Fruit fly (Drosophila melanogaster) whole organism, embryonic: ENCODE measurements around the gene Sec23.

ENCODE experiments used
- Atf3 ChIP-seq: fragments of 200-800 bp; sonication (Bioruptor generic); optimal IDR thresholded peaks from 3 replicates; lab custom pipeline; 2016; ENCODE audit warnings: missing biosample characterization, missing genetic modification characterization
- B-H1 ChIP-seq: fragments of 200-800 bp; sonication (Bioruptor generic); IDR thresholded peaks from 3 replicates; pipeline ENCODE4 v1.3.6; 2022; ENCODE audit warnings: missing biosample characterization, missing genetic modification characterization
- Bdp1 ChIP-seq: fragments of 200-800 bp; sonication (Bioruptor generic); optimal IDR thresholded peaks from 3 replicates; lab custom pipeline; 2016; ENCODE audit warnings: missing biosample characterization, missing genetic modification characterization
- CG10366 ChIP-seq: fragments of 200-800 bp; sonication (Bioruptor generic); IDR thresholded peaks from 2 replicates; pipeline ENCODE4 v1.3.6; 2022; ENCODE audit warnings: missing biosample characterization, missing genetic modification characterization
- CG10431 ChIP-seq: fragments of 200-800 bp; sonication (Bioruptor generic); optimal IDR thresholded peaks from 3 replicates; lab custom pipeline; 2018; ENCODE audit warnings: missing biosample characterization, mild to moderate bottlenecking, missing genetic modification characterization
- CG12219 ChIP-seq: fragments of 200-800 bp; sonication (Bioruptor generic); optimal IDR thresholded peaks from 3 replicates; lab custom pipeline; 2018; ENCODE audit warnings: missing biosample characterization, mild to moderate bottlenecking, missing genetic modification characterization
- CG12299 ChIP-seq: fragments of 200-800 bp; sonication (Bioruptor generic); optimal IDR thresholded peaks from 2 replicates; lab custom pipeline; 2018; ENCODE audit warnings: missing biosample characterization, mild to moderate bottlenecking, missing genetic modification characterization
- CG12659 ChIP-seq: fragments of 200-800 bp; sonication (Bioruptor generic); optimal IDR thresholded peaks from 3 replicates; lab custom pipeline; 2017; ENCODE audit warnings: mild to moderate bottlenecking, missing biosample characterization, missing genetic modification reagents, missing genetic modification characterization
- CG13424 ChIP-seq: fragments of 200-800 bp; sonication (Bioruptor generic); optimal IDR thresholded peaks from 2 replicates; lab custom pipeline; 2019; ENCODE audit warnings: missing biosample characterization, mild to moderate bottlenecking, missing genetic modification characterization, moderate library complexity
- CG15479 ChIP-seq: fragments of 200-800 bp; sonication (Bioruptor generic); optimal IDR thresholded peaks from 3 replicates; lab custom pipeline; 2019; ENCODE audit warnings: missing biosample characterization, mild to moderate bottlenecking, missing genetic modification characterization, moderate library complexity
- CG16813 ChIP-seq: fragments of 200-800 bp; sonication (Bioruptor generic); IDR thresholded peaks from 3 replicates; pipeline ENCODE4 v1.3.6; 2022; ENCODE audit warnings: missing biosample characterization, missing genetic modification characterization; ENCODE audit not compliant: partially characterized antibody
- CG16863 ChIP-seq: fragments of 200-800 bp; sonication (Bioruptor generic); optimal IDR thresholded peaks from 3 replicates; lab custom pipeline; 2016; ENCODE audit warnings: missing biosample characterization, missing genetic modification characterization
- CG2199 ChIP-seq: fragments of 200-800 bp; sonication (Bioruptor generic); IDR thresholded peaks from 3 replicates; pipeline ENCODE4 v1.3.6; 2022; ENCODE audit warnings: missing biosample characterization, missing genetic modification characterization
- CG30403 ChIP-seq: fragments of 200-800 bp; sonication (Bioruptor generic); optimal IDR thresholded peaks from 3 replicates; lab custom pipeline; 2016; ENCODE audit warnings: missing biosample characterization, missing genetic modification characterization
- CG4404 ChIP-seq: fragments of 200-800 bp; sonication (Bioruptor generic); IDR thresholded peaks from 2 replicates; pipeline ENCODE4 v1.3.6; 2022; ENCODE audit warnings: missing biosample characterization, missing genetic modification characterization
- CG7357 ChIP-seq: fragments of 200-800 bp; sonication (Bioruptor generic); IDR thresholded peaks from 3 replicates; pipeline ENCODE4 v1.3.6; 2022; ENCODE audit warnings: missing biosample characterization, missing genetic modification characterization
- CG7372 ChIP-seq: fragments of 200-800 bp; sonication (Bioruptor generic); IDR thresholded peaks from 2 replicates; pipeline ENCODE4 v1.3.6; 2022; ENCODE audit warnings: missing biosample characterization, missing genetic modification characterization
- CG8281 ChIP-seq: fragments of 200-800 bp; sonication (Bioruptor generic); optimal IDR thresholded peaks from 2 replicates; lab custom pipeline; 2018; ENCODE audit warnings: missing biosample characterization, mild to moderate bottlenecking, missing genetic modification characterization, moderate library complexity
- CG8478 ChIP-seq: fragments of >200 bp; optimal IDR thresholded peaks from 2 replicates; lab custom pipeline; 2018
- CG9727 ChIP-seq: fragments of 200-800 bp; sonication (Bioruptor generic); optimal IDR thresholded peaks from 3 replicates; lab custom pipeline; 2017; ENCODE audit warnings: missing biosample characterization, mild to moderate bottlenecking, missing genetic modification characterization
- Dip3 ChIP-seq: fragments of 200-800 bp; sonication (Bioruptor generic); optimal IDR thresholded peaks from 3 replicates; lab custom pipeline; 2016; ENCODE audit warnings: missing biosample characterization, missing genetic modification characterization
- Doc3 ChIP-seq: fragments of 200-800 bp; sonication (Bioruptor generic); IDR thresholded peaks from 3 replicates; pipeline ENCODE4 v1.3.6; 2022; ENCODE audit warnings: missing biosample characterization, missing genetic modification characterization; ENCODE audit not compliant: partially characterized antibody
- ERR ChIP-seq: fragments of 200-800 bp; sonication (Bioruptor generic); optimal IDR thresholded peaks from 2 replicates; lab custom pipeline; 2016; ENCODE audit warnings: missing biosample characterization, missing genetic modification characterization
- H2.0 ChIP-seq: fragments of 200-800 bp; sonication (Bioruptor generic); IDR thresholded peaks from 2 replicates; pipeline ENCODE4 v1.3.6; 2022; ENCODE audit warnings: missing biosample characterization, missing genetic modification characterization
- HHEX ChIP-seq: fragments of 200-800 bp; sonication (Bioruptor generic); optimal IDR thresholded peaks from 3 replicates; lab custom pipeline; 2017; ENCODE audit warnings: missing biosample characterization, mild to moderate bottlenecking, missing genetic modification characterization, missing genetic modification reagents
- Kr ChIP-seq: fragments of 200-800 bp; sonication (Bioruptor generic); optimal IDR thresholded peaks from 2 replicates; lab custom pipeline; 2017; ENCODE audit warnings: missing biosample characterization, mild to moderate bottlenecking, missing genetic modification characterization
- Lim3 ChIP-seq: fragments of 200-800 bp; sonication (Bioruptor generic); IDR thresholded peaks from 2 replicates; pipeline ENCODE4 v1.3.6; 2022; ENCODE audit warnings: missing biosample characterization, missing genetic modification characterization
- MESR4 ChIP-seq: fragments of 200-800 bp; sonication (Bioruptor generic); optimal IDR thresholded peaks from 2 replicates; lab custom pipeline; 2018; ENCODE audit warnings: missing biosample characterization, mild to moderate bottlenecking, missing genetic modification characterization, moderate library complexity
- Nf-YC ChIP-seq: fragments of 200-800 bp; optimal IDR thresholded peaks from 3 replicates; lab custom pipeline; 2019; ENCODE audit warnings: missing biosample characterization, mild to moderate bottlenecking, missing genetic modification characterization, moderate library complexity
- Oaz ChIP-seq: fragments of 200-800 bp; sonication (Bioruptor generic); IDR thresholded peaks from 2 replicates; pipeline ENCODE4 v1.3.6; 2022; ENCODE audit warnings: missing biosample characterization, missing genetic modification characterization
- ac ChIP-seq: fragments of 200-800 bp; sonication (Bioruptor generic); optimal IDR thresholded peaks from 3 replicates; lab custom pipeline; 2017; ENCODE audit warnings: missing biosample characterization, mild to moderate bottlenecking, missing genetic modification characterization
- ash1 ChIP-seq: fragments of 200-800 bp; sonication (Bioruptor generic); optimal IDR thresholded peaks from 2 replicates; lab custom pipeline; 2018; ENCODE audit warnings: missing biosample characterization, mild to moderate bottlenecking, missing genetic modification characterization
- bsh ChIP-seq, 2 experiments: fragments of 200-800 bp; sonication (Bioruptor generic); optimal IDR thresholded peaks; 2 replicates each; lab custom pipeline; 2017 to 2018; ENCODE audit warnings: mild to moderate bottlenecking in 2 of 2, missing biosample characterization in 2 of 2, missing genetic modification characterization in 2 of 2, moderate library complexity in 1 of 2
- dysf ChIP-seq: fragments of 200-800 bp; sonication (Bioruptor generic); IDR thresholded peaks from 3 replicates; pipeline ENCODE4 v1.3.6; 2022; ENCODE audit warnings: missing biosample characterization, missing genetic modification characterization
- emc ChIP-seq: fragments of 200-800 bp; sonication (Bioruptor generic); optimal IDR thresholded peaks from 2 replicates; lab custom pipeline; 2016; ENCODE audit warnings: missing biosample characterization, missing genetic modification characterization
- en ChIP-seq: fragments of 200-800 bp; sonication (Bioruptor generic); optimal IDR thresholded peaks from 2 replicates; lab custom pipeline; 2016; ENCODE audit warnings: missing biosample characterization, missing genetic modification characterization
- ewg ChIP-seq: fragments of 200-800 bp; sonication (Bioruptor generic); optimal IDR thresholded peaks from 3 replicates; lab custom pipeline; 2017; ENCODE audit warnings: mild to moderate bottlenecking, missing biosample characterization, missing genetic modification reagents, missing genetic modification characterization
- grn ChIP-seq: fragments of 200-800 bp; sonication (Bioruptor generic); optimal IDR thresholded peaks from 3 replicates; lab custom pipeline; 2017; ENCODE audit warnings: missing biosample characterization, missing genetic modification characterization
- her ChIP-seq: fragments of 200-800 bp; sonication (Bioruptor generic); optimal IDR thresholded peaks from 2 replicates; lab custom pipeline; 2016; ENCODE audit warnings: missing biosample characterization, missing genetic modification characterization
- jigr1 ChIP-seq: fragments of 200-800 bp; sonication (Bioruptor generic); IDR thresholded peaks from 3 replicates; pipeline ENCODE4 v1.3.6; 2022; ENCODE audit warnings: missing biosample characterization, missing genetic modification characterization
- maf-S ChIP-seq: fragments of 200-800 bp; sonication (Bioruptor generic); optimal IDR thresholded peaks from 2 replicates; lab custom pipeline; 2016; ENCODE audit warnings: missing biosample characterization, missing genetic modification characterization
- mam ChIP-seq: fragments of 200-800 bp; sonication (Bioruptor generic); optimal IDR thresholded peaks from 3 replicates; lab custom pipeline; 2016; ENCODE audit warnings: missing biosample characterization, missing genetic modification characterization
- oc ChIP-seq: fragments of 200-800 bp; sonication (Bioruptor generic); optimal IDR thresholded peaks from 2 replicates; lab custom pipeline; 2018; ENCODE audit warnings: missing biosample characterization, mild to moderate bottlenecking, missing genetic modification characterization, moderate library complexity
- org-1 ChIP-seq: fragments of 200-800 bp; sonication (Bioruptor generic); optimal IDR thresholded peaks from 2 replicates; lab custom pipeline; 2017; ENCODE audit warnings: missing biosample characterization, missing genetic modification characterization
- pho ChIP-seq: fragments of 200-800 bp; sonication (Bioruptor generic); optimal IDR thresholded peaks from 2 replicates; lab custom pipeline; 2016; ENCODE audit warnings: missing biosample characterization, missing genetic modification characterization
- sr ChIP-seq: fragments of 200-800 bp; sonication (Bioruptor generic); IDR thresholded peaks from 3 replicates; pipeline ENCODE4 v1.3.6; 2022; ENCODE audit warnings: missing biosample characterization, missing genetic modification characterization
- tin ChIP-seq: fragments of 200-800 bp; sonication (Bioruptor generic); optimal IDR thresholded peaks from 3 replicates; lab custom pipeline; 2016; ENCODE audit warnings: missing biosample characterization, missing genetic modification characterization
- tll ChIP-seq, 2 experiments: fragments of 200-800 bp in 1 of 2; fragments of >200 bp in 1 of 2; sonication (Bioruptor generic) in 1 of 2; optimal IDR thresholded peaks; 2 replicates each; lab custom pipeline; 2017 to 2019; ENCODE audit warnings: missing biosample characterization in 2 of 2, missing genetic modification characterization in 2 of 2, mild to moderate bottlenecking in 1 of 2, moderate library complexity in 1 of 2
- trh ChIP-seq: fragments of 200-800 bp; sonication (Bioruptor generic); optimal IDR thresholded peaks from 2 replicates; lab custom pipeline; 2016; ENCODE audit warnings: missing biosample characterization, missing genetic modification characterization
- unc-4 ChIP-seq: fragments of 200-800 bp; sonication (Bioruptor generic); IDR thresholded peaks from 2 replicates; pipeline ENCODE4 v1.3.6; 2022; ENCODE audit warnings: missing biosample characterization, missing genetic modification characterization; ENCODE audit not compliant: partially characterized antibody

The Sec23 gene

dm6 chr3R:5685269-5686048 is 36.6 kb downstream of the Sec23 start, which contains the start of the genes Rab23 and plx (continued):
- no peak for TF ChIP-seq emc (GFP tag; lab: Kevin White, UChicago)
- TF ChIP-seq pho (GFP tag; lab: Kevin White, UChicago): no peak
- TF ChIP-seq MESR4 (GFP tag; lab: Kevin White, UChicago): no peak
- TF ChIP-seq Bdp1 (GFP tag; lab: Kevin White, UChicago): no peak
- TF ChIP-seq CG7372 (GFP tag; lab: Robert Waterston, UW): no peak
- no peak for TF ChIP-seq H2.0
- TF ChIP-seq CG10366 (GFP tag; lab: Robert Waterston, UW): no peak
- TF ChIP-seq CG12219: no peak
- TF ChIP-seq tin: peak; percentile 26
- TF ChIP-seq ash1: no peak
- no peak for TF ChIP-seq B-H1 (GFP tag; lab: Robert Waterston, UW)
- no peak for TF ChIP-seq CG15479 (GFP tag; lab: Kevin White, UChicago)
- peak; percentile 47; the same call in 1 of the 2 replicates for TF ChIP-seq unc-4
- TF ChIP-seq ac (GFP tag; lab: Kevin White, UChicago): no peak
- 0 out of 3 replicates have a peak, but pooled peaks have one; percentile 25 for TF ChIP-seq CG16813 (GFP tag; lab: Robert Waterston, UW)
- no peak for TF ChIP-seq grn (GFP tag; lab: Kevin White, UChicago)
- no peak for TF ChIP-seq CG4404 (GFP tag; lab: Robert Waterston, UW)
- peak; percentile 23 for TF ChIP-seq CG10431 (GFP tag; lab: Kevin White, UChicago)
- 0 out of 3 replicates have a peak, but pooled peaks have one; percentile 7 for TF ChIP-seq Doc3 (GFP tag; lab: Robert Waterston, UW)
- peak; percentile 97 for TF ChIP-seq ewg
- TF ChIP-seq HHEX (GFP tag; lab: Kevin White, UChicago): no peak
- TF ChIP-seq CG2199: no peak
- peak; percentile 71 for TF ChIP-seq CG7357
- TF ChIP-seq Nf-YC (tag; lab: Kevin White, UChicago): peak; percentile 23
- TF ChIP-seq Oaz (GFP tag; lab: Robert Waterston, UW): no peak
- TF ChIP-seq tll (GFP tag; optimal IDR thresholded peaks at IDR 0.05; lab: Kevin White, UChicago): peak in 1 of 2 experiments; percentile 72
- TF ChIP-seq maf-S (GFP tag; lab: Kevin White, UChicago): no peak
- no peak for TF ChIP-seq CG13424 (tag; lab: Kevin White, UChicago)
- no peak for TF ChIP-seq trh (GFP tag; lab: Kevin White, UChicago)
- no peak for TF ChIP-seq her
- no peak for TF ChIP-seq sr (GFP tag; lab: Robert Waterston, UW)
- TF ChIP-seq en (GFP tag; lab: Kevin White, UChicago): no peak
- no peak for TF ChIP-seq CG30403 (GFP tag; lab: Kevin White, UChicago)
- TF ChIP-seq CG16863 (GFP tag; lab: Kevin White, UChicago): no peak
- TF ChIP-seq mam (GFP tag; lab: Kevin White, UChicago): peak; percentile 37
- peak; percentile 4 for TF ChIP-seq CG9727 (GFP tag; lab: Kevin White, UChicago)
- TF ChIP-seq CG12659 (GFP tag; lab: Kevin White, UChicago): peak; percentile 63
- TF ChIP-seq Lim3 (GFP tag; lab: Robert Waterston, UW): no peak
- no peak for TF ChIP-seq CG8281 (tag; lab: Kevin White, UChicago)
- TF ChIP-seq CG12299: peak; percentile 18
- no peak for TF ChIP-seq Dip3
- no peak for TF ChIP-seq CG8478
- TF ChIP-seq Atf3 (GFP tag; lab: Kevin White, UChicago): no peak
- TF ChIP-seq Kr: no peak
- no peak for TF ChIP-seq org-1 (GFP tag; lab: Kevin White, UChicago)
- TF ChIP-seq jigr1 (GFP tag; lab: Robert Waterston, UW): no peak
- no peak for TF ChIP-seq oc (tag; lab: Kevin White, UChicago)
- no peak for TF ChIP-seq bsh (GFP tag; optimal IDR thresholded peaks at IDR 0.05; lab: Kevin White, UChicago)
- TF ChIP-seq dysf (GFP tag; lab: Robert Waterston, UW): no peak
- TF ChIP-seq ERR (GFP tag; lab: Kevin White, UChicago): peak; percentile 40
